Worm (Caenorhabditis elegans) whole organism, L4/young adult: Measurements from ENCODE around the gene pdhb-1.
"Not testable (repeated sequence)": the region's sequence is repeated elsewhere in the genome, so short reads cannot be mapped to it uniquely, and the experiment has no call there.

Experiments used
- W03F9.2 ChIP-seq: fragments of 150-350 bp; optimal IDR thresholded peaks from 2 replicates; lab custom pipeline; 2014; ENCODE audit warnings: missing biosample characterization, missing genetic modification characterization
- dao-5 ChIP-seq: sonication (generic microtip); optimal IDR thresholded peaks from 2 replicates; lab custom pipeline; 2016; ENCODE audit warnings: missing genotype, missing genetic modification characterization, moderate library complexity, missing compliant biosample characterization
- him-1 ChIP-seq: sonication (generic microtip); optimal IDR thresholded peaks from 2 replicates; lab custom pipeline; 2016; ENCODE audit warnings: missing genotype, missing genetic modification reagents, missing genetic modification characterization, missing compliant biosample characterization

Gene pdhb-1

ce11 chrIV:3385337-3386215 lies 13.9 kb upstream of the pdhb-1 start, which contains the start of gene mai-2:
mai-2 (plus strand) TSS chrIV:3385910.
- TF ChIP-seq dao-5 (tag; lab: Kevin White, UChicago) (no peak), him-1 (tag; lab: Kevin White, UChicago) (no peak), W03F9.2 (tag; lab: Kevin White, UChicago) (no peak)

DNA sequence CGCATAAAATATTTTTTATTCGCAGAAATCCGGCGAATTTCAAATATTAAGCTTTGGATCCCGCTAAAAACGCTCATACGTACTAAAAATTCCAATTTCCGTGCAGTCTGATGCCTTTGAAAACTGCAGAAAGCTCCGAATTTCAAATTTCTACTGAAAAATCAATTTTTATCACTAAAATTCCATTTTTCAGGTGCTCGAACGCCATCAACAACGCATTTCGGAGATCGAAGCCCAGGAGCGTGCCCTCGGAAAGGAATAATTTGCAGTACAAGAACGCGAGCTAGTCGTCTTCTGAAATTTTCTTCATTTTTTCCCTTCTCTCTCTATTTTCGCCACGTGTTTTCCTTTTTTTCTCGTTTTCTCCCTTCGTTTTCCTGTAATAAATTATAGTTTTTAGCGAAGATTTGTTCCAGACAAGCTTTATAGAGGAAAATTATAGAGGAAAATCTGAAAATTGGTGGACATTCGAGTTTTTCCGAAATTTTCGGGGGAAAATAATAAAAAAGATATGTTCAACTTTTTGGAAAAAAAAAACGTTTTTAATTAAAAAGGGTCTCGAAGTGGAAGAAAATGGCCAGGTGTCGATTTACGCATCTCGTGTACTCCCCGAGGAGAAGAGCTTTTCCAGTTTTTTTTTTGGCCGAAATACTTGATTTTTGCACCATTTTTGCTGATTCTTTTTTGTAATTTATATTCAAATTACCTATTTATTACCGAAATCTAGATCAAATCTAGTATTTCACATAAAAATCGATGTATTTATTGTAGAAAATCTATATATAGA lies 12.8 kb upstream of the pdhb-1 start:
- TF ChIP-seq him-1 (tag; lab: Kevin White, UChicago) (no peak), W03F9.2 (tag; lab: Kevin White, UChicago) (no peak), dao-5 (tag; lab: Kevin White, UChicago) (no peak)

ce11 chrIV:3389999-3390398 lies 9.5 kb upstream of the pdhb-1 start, which contains the start of gene B0546.5:
B0546.5 (minus strand) TSS chrIV:3390099.
- TF ChIP-seq him-1, W03F9.2, dao-5 (tag; lab: Kevin White, UChicago): not testable (repeated sequence)

DNA sequence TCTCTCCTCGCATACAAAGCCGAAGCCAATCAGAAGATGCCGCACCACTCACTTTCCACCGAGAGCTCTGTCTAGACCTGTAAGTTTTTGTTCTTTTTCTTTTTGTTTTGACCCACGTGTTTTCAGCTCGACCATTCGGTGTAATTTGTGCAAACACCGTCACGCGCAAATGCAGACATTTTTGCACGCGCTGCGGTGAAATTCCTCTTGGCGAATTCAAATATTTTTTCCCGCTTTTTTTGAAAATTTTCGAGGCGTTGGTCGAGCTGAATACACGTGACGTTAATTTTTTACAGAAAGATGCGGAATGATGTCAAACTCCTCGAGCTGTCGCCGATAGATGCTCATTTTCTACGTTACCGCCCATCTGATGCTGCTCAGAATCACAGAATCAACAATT lies 5.4 kb upstream of the pdhb-1 start, which contains the start of gene C04C3.4:
C04C3.4 (plus strand) TSS at position 301 of the 400 bp plus-strand sequence.
- not testable (repeated sequence) for TF ChIP-seq W03F9.2, dao-5, him-1 (tag; lab: Kevin White, UChicago)

ce11 chrIV:3395581-3395980 lies 3.9 kb upstream of the pdhb-1 start, which contains the start of gene C04C3.14:
C04C3.14 (plus strand) TSS chrIV:3395881.
- no peak for TF ChIP-seq W03F9.2 (tag; lab: Kevin White, UChicago)
- TF ChIP-seq dao-5 (tag; lab: Kevin White, UChicago): no peak
- TF ChIP-seq him-1 (tag; lab: Kevin White, UChicago): no peak

ce11 chrIV:3398078-3398477 lies 1.4 kb upstream of the pdhb-1 start:
- TF ChIP-seq dao-5 (tag; lab: Kevin White, UChicago): no peak
- no peak for TF ChIP-seq W03F9.2 (tag; lab: Kevin White, UChicago)
- no peak for TF ChIP-seq him-1 (tag; lab: Kevin White, UChicago)

DNA sequence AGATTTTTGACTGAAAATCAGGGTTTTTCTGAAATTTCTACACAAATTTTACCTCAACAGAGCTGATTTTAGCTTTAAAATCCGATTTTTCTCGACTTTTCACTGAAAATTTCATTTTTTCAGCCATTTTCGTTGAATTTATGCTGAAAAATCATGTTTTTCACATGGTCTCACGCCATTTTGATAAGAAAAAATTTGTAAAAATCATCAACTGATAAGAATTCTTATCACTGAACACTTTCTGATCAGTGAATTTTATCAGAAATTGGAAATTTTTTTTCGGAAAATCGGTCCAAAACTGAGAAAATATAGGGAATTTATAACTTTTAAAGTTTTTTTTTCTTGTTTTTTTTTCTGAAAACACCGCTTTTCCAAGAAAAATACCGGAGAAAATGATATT lies 1.5 kb downstream of the pdhb-1 start:
- no peak for TF ChIP-seq dao-5 (tag; lab: Kevin White, UChicago)
- no peak for TF ChIP-seq W03F9.2 (tag; lab: Kevin White, UChicago)
- no peak for TF ChIP-seq him-1 (tag; lab: Kevin White, UChicago)

ce11 chrIV:3415383-3415782 lies 15.9 kb downstream of the pdhb-1 start, which contains the start of gene lgc-9:
lgc-9 (plus strand) TSS chrIV:3415683.
- TF ChIP-seq W03F9.2 (tag; lab: Kevin White, UChicago): no peak
- TF ChIP-seq dao-5 (tag; lab: Kevin White, UChicago): no peak
- no peak for TF ChIP-seq him-1 (tag; lab: Kevin White, UChicago)

DNA sequence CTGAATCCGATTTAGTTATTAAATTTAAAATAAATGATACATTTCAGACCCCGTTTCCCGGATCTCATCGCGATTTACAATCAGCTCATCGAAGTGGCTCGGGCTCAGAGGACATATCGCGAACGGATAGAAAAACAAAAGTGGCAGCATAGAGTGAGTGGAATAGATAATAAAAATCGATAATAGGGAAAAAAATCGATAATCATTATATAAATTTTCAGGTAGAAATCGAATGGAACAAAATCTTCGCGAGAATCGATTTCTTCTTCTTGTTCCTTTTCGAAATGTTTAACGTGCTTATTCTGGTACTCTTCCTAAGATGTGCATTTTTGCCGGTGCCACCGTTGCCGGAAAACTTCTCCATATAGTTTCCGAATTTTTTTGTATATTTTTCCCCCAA lies 19.3 kb downstream of the pdhb-1 start:
- no peak for TF ChIP-seq him-1 (tag; lab: Kevin White, UChicago)
- TF ChIP-seq dao-5 (tag; lab: Kevin White, UChicago): no peak
- no peak for TF ChIP-seq W03F9.2 (tag; lab: Kevin White, UChicago)

DNA sequence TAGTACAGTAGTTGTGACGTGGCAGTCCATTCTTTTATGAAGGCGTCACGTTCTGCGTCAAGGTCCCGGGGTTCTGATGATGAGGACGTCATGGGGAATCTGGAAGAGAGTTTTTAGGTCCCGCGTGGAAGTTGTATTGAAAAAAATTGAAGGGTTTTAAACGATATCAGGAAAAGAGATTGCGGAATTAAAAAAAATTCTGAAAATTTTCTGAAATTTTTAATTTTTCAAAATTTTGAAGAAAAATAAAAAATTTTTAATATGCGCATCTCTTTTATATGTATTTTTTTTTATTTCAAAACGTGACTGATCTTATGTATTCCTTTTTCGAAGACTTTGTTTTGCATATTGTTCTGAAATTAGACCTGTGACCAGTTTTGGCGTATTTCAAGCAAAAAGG lies 23.0 kb downstream of the pdhb-1 start, which contains the start of gene C04C3.6:
C04C3.6 (minus strand) TSS at position 101 of the 400 bp plus-strand sequence.
- no peak for TF ChIP-seq him-1 (tag; lab: Kevin White, UChicago)
- no peak for TF ChIP-seq dao-5 (tag; lab: Kevin White, UChicago)

DNA sequence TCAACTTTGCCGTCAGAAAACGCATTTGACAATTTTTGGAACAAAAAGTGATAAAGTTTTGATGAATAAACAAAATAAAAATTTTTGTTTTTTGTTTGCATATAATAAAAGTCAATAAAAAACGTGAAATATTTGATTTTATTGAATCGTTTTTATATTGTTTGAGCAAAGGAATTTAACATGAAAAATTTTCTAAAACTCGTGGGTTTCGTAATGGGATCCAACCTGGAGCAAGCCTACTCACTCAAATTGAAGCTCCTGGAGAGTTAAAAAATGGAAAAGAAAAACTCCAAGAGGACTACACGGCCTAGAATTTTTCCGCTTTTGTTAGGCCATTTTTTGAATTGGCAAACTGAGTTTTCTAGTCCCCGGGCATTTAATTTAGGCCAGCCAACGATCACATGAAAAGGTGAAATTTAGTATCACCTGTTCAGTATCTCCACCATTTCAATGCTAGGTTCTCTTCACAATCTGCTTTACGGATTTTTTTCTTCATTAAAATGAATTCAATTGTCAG lies 29.0 kb downstream of the pdhb-1 start, which contains the start of the genes C04C3.9 and srz-60:
C04C3.9 (minus strand) TSS at position 101 of the 517 bp plus-strand sequence.
srz-60 (plus strand) TSS at position 467 of the 517 bp plus-strand sequence.
- TF ChIP-seq him-1 (tag; lab: Kevin White, UChicago) (no peak), dao-5 (tag; lab: Kevin White, UChicago) (no peak), W03F9.2 (tag; lab: Kevin White, UChicago) (no peak)

DNA sequence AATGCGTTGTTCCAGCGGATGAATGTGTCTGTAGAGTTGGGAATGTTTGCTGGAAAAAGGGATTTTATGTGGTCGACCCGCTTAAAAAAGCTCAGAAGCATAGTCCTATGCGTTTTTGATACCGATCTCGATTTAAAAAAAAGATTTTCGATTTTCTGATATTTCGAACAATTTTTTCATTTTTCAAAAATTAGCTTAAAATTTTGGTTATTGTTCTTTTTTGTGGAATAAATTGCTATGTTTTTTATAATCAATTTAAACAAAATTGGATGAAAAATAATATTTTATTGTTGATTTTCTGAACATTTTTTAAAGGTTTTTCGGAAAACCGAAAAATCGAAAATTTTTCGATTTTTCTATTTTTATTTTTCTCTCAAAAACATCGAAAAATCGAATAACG lies 33.9 kb downstream of the pdhb-1 start, which contains the start of gene C04C3.7:
C04C3.7 (minus strand) TSS at position 101 of the 400 bp plus-strand sequence.
- TF ChIP-seq W03F9.2, him-1, dao-5 (tag; lab: Kevin White, UChicago): not testable (repeated sequence)
